Fruit fly (Drosophila melanogaster): Measurements from ENCODE around the gene CG45067.
A peak's percentile ranks its signal among the peaks of the same experiment; 100 is the strongest.

CG45067 gene

dm6 chr3L:3143383-3143962 lies 29.2 kb upstream of the CG45067 start, which contains the start of the genes CG11537 and Alg2 (continued):
- TF ChIP-seq Meics (GFP tag; optimal IDR thresholded peaks at IDR 0.05) (peak; percentile 39), E2f2 (GFP tag; IDR thresholded peaks at IDR 0.05) (peak; percentile 36), sna (GFP tag; IDR thresholded peaks at IDR 0.05; ENCODE audit: partially characterized antibody) (no peak), CG12071 (GFP tag; optimal IDR thresholded peaks at IDR 0.05) (no peak), CG12299 (tag; optimal IDR thresholded peaks at IDR 0.05) (no peak), odd (GFP tag; optimal IDR thresholded peaks at IDR 0.05) (no peak), tll (GFP tag; optimal IDR thresholded peaks at IDR 0.05) (no peak), CG1233 (GFP tag; optimal IDR thresholded peaks at IDR 0.05) (no peak), Sry-δ (GFP tag; optimal IDR thresholded peaks at IDR 0.05) (no peak), gsb (GFP tag; IDR thresholded peaks at IDR 0.05) (no peak), Poxn (GFP tag; IDR thresholded peaks at IDR 0.05) (no peak), jumu (GFP tag; optimal IDR thresholded peaks at IDR 0.05) (no peak), CG12659 (GFP tag; optimal IDR thresholded peaks at IDR 0.05) (peak; percentile 49), ara (GFP tag; IDR thresholded peaks at IDR 0.05) (no peak), CG11723 (GFP tag; optimal IDR thresholded peaks at IDR 0.05) (no peak), tin (GFP tag; optimal IDR thresholded peaks at IDR 0.05) (peak; percentile 42), ems (GFP tag; optimal IDR thresholded peaks at IDR 0.05) (no peak), kni (GFP tag; optimal IDR thresholded peaks at IDR 0.05) (no peak), MBD-R2 (GFP tag; IDR thresholded peaks at IDR 0.05) (no peak; the same call in none of the 2 replicates), CG17802 (tag; optimal IDR thresholded peaks at IDR 0.05) (peak; percentile 49), Side (GFP tag; optimal IDR thresholded peaks at IDR 0.05) (no peak), wek (GFP tag; optimal IDR thresholded peaks at IDR 0.05) (no peak), D19A (tag; optimal IDR thresholded peaks at IDR 0.05) (peak; percentile 21), Hmr (GFP tag; optimal IDR thresholded peaks at IDR 0.05) (no peak), dati (GFP tag; IDR thresholded peaks at IDR 0.05) (no peak), Abd-B (GFP tag; optimal IDR thresholded peaks at IDR 0.05) (no peak), CG31441 (GFP tag; IDR thresholded peaks at IDR 0.05) (0 out of 2 replicates have a peak, but pooled peaks have one; percentile 20), ash1 (GFP tag; optimal IDR thresholded peaks at IDR 0.05) (no peak), dmrt99B (tag; optimal IDR thresholded peaks at IDR 0.05) (no peak), PHDP (tag; optimal IDR thresholded peaks at IDR 0.05) (no peak), Mes4 (GFP tag; optimal IDR thresholded peaks at IDR 0.05) (no peak), Chrac-16 (GFP tag; optimal IDR thresholded peaks at IDR 0.05) (no peak), CG9437 (GFP tag; optimal IDR thresholded peaks at IDR 0.05) (no peak), CG10654 (GFP tag; optimal IDR thresholded peaks at IDR 0.05) (no peak), CG9876 (GFP tag; optimal IDR thresholded peaks at IDR 0.05) (no peak), Neu2 (GFP tag; optimal IDR thresholded peaks at IDR 0.05; ENCODE audit: borderline replicate concordance) (no peak), Pdp1 (GFP tag; optimal IDR thresholded peaks at IDR 0.05) (peak in 1 of 2 experiments; percentile 19), CG10321 (GFP tag; IDR thresholded peaks at IDR 0.05) (no peak), CG34376 (GFP tag; optimal IDR thresholded peaks at IDR 0.05) (no peak), otp (GFP tag; IDR thresholded peaks at IDR 0.05) (no peak)

All from whole organism, embryonic.